Worm (Caenorhabditis elegans): ENCODE data around the gene T13A10.1.

DNA sequence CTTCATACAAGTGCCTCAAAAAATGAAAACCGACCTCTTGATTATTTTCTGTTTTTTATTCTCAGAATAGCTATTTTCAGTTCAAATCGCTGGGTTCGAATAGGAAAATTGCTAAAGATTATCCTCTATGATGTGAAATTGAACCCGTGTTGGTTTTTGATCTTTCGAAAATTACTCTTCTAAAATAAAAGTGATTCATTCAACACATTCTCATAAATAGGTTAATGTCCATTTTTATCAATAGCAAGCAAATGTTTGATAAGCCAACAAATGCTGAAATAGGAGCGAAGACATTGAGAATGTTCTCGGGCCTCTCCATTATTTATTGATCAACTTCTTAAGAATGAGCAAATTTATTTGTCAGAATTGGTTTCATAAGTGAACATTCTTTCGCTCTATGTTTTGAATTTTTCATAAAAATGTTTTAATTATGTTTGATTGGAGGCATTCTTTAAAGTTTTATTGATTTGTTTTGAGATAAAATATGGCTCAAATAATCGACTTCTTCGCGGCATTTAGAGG, 43.1 kb upstream of the T13A10.1 start, which contains the start of gene F58F9.3:
- TF ChIP-seq F13H6.1 (tag; optimal IDR thresholded peaks at IDR 0.05) (no peak), aly-2 (tag; optimal IDR thresholded peaks at IDR 0.05) (no peak), unc-62 (GFP tag; optimal IDR thresholded peaks at IDR 0.05) (no peak), elt-3 (tag; optimal IDR thresholded peaks at IDR 0.05) (no peak), nhr-10 (tag; optimal IDR thresholded peaks at IDR 0.05) (no peak), nhr-11 (tag; optimal IDR thresholded peaks at IDR 0.05) (no peak), nhr-129 (tag; optimal IDR thresholded peaks at IDR 0.05) (no peak), nhr-237 (tag; optimal IDR thresholded peaks at IDR 0.05) (no peak), mab-5 (tag; optimal IDR thresholded peaks at IDR 0.05) (no peak), lin-39 (tag; optimal IDR thresholded peaks at IDR 0.05) (no peak), nhr-77 (tag; optimal IDR thresholded peaks at IDR 0.05) (no peak), nhr-12 (tag; optimal IDR thresholded peaks at IDR 0.05) (no peak), unc-39 (tag; optimal IDR thresholded peaks at IDR 0.05) (no peak)

Data from whole organism, L2 larva.